Worm (Caenorhabditis elegans): Measurements from ENCODE around the gene Y43F8C.11.
"Not testable (repeated sequence)": the region's sequence is repeated elsewhere in the genome, so short reads cannot be mapped to it uniquely, and the experiment has no call there.

Gene Y43F8C.11

ce11 chrV:19697348-19698172 lies 27.5 kb downstream of the Y43F8C.11 start, which contains the start of the genes Y43F8C.13 and ani-3:
Gene Y43F8C.13 (minus strand): TSS chrV:19697398.
Gene ani-3 (plus strand): TSS chrV:19697732.
- TF ChIP-seq elt-2 (tag; optimal IDR thresholded peaks at IDR 0.05) (peak; percentile 85), pag-3 (tag; optimal IDR thresholded peaks at IDR 0.05; ENCODE audit: borderline replicate concordance) (no peak), ceh-31 (tag; optimal IDR thresholded peaks at IDR 0.05) (no peak), ets-4 (tag; optimal IDR thresholded peaks at IDR 0.05) (no peak)

ce11 chrV:19708849-19709248 lies 38.8 kb downstream of the Y43F8C.11 start, which contains the start of gene srv-3:
Gene srv-3 (minus strand): TSS chrV:19708949.
- TF ChIP-seq lim-6 (tag; optimal IDR thresholded peaks at IDR 0.05) (no peak), nfya-1 (tag; optimal IDR thresholded peaks at IDR 0.05) (no peak)

ce11 chrV:19710514-19710913 lies 40.5 kb downstream of the Y43F8C.11 start, which contains the start of gene Y43F8C.15:
Gene Y43F8C.15 (minus strand): TSS chrV:19710614.
- not testable (repeated sequence) for TF ChIP-seq ama-1 (optimal IDR thresholded peaks at IDR 0.05); ztf-16 (tag; optimal IDR thresholded peaks at IDR 0.05); nhr-232 (tag; optimal IDR thresholded peaks at IDR 0.05)

ce11 chrV:19711646-19712045 lies 41.6 kb downstream of the Y43F8C.11 start, which contains the start of gene Y43F8C.23:
Gene Y43F8C.23 (minus strand): TSS chrV:19711746.
- not testable (repeated sequence) for TF ChIP-seq pat-9, dve-1, madf-2 (tag; optimal IDR thresholded peaks at IDR 0.05)

ce11 chrV:19715419-19715818 lies 45.4 kb downstream of the Y43F8C.11 start, which contains the start of gene Y43F8C.16:
Gene Y43F8C.16 (minus strand): TSS chrV:19715519.
- TF ChIP-seq zip-5 (tag; optimal IDR thresholded peaks at IDR 0.05) (no peak), fkh-10 (GFP tag; optimal IDR thresholded peaks at IDR 0.05) (no peak), ttx-3 (tag; optimal IDR thresholded peaks at IDR 0.05) (no peak), ceh-2 (tag; optimal IDR thresholded peaks at IDR 0.05) (no peak), ceh-48 (tag; optimal IDR thresholded peaks at IDR 0.05) (no peak), ama-1 (optimal IDR thresholded peaks at IDR 0.05) (no peak), ref-2 (tag; optimal IDR thresholded peaks at IDR 0.05) (no peak), nhr-11 (tag; optimal IDR thresholded peaks at IDR 0.05) (no peak), odd-2 (tag; optimal IDR thresholded peaks at IDR 0.05) (no peak), Y22D7AL.16 (tag; optimal IDR thresholded peaks at IDR 0.05) (no peak), sox-4 (tag; optimal IDR thresholded peaks at IDR 0.05) (no peak), ztf-16 (tag; optimal IDR thresholded peaks at IDR 0.05) (no peak), C08G9.2 (tag; optimal IDR thresholded peaks at IDR 0.05) (no peak), ceh-18 (tag; optimal IDR thresholded peaks at IDR 0.05) (no peak), T23F11.4 (GFP tag; optimal IDR thresholded peaks at IDR 0.05) (no peak)

- no peak for TF ChIP-seq ceh-24 (tag; optimal IDR thresholded peaks at IDR 0.05)
These were observed 45.8 kb downstream of the Y43F8C.11 start, which contains the start of gene Y43F8C.17 for ce11 chrV:19715847-19716246. Gene Y43F8C.17 (plus strand): TSS chrV:19716147.

- TF ChIP-seq unc-55 (GFP tag; optimal IDR thresholded peaks at IDR 0.05) (peak; percentile 91), tbx-2 (tag; optimal IDR thresholded peaks at IDR 0.05) (no peak), pha-2 (tag; optimal IDR thresholded peaks at IDR 0.05) (no peak), dve-1 (tag; optimal IDR thresholded peaks at IDR 0.05) (no peak)
These were observed 47.9 kb downstream of the Y43F8C.11 start for ce11 chrV:19717933-19718332.

All from whole organism, late embryonic.